Worm (Caenorhabditis elegans) whole organism, L3 larva: ENCODE results near the gene C44C10.7.

Source experiments
- ZK546.5 ChIP-seq: sonication (generic microtip); optimal IDR thresholded peaks from 2 replicates; lab custom pipeline; 2017; ENCODE audit warnings: missing biosample characterization, missing genetic modification characterization
- aly-2 ChIP-seq: fragments of 150-350 bp; optimal IDR thresholded peaks from 2 replicates; lab custom pipeline; 2014; ENCODE audit warnings: missing biosample characterization, missing genetic modification characterization
- ceh-16 ChIP-seq: sonication (generic microtip); optimal IDR thresholded peaks from 2 replicates; lab custom pipeline; 2017; ENCODE audit warnings: missing biosample characterization, missing genetic modification characterization
- ceh-28 ChIP-seq: fragments of 150-350 bp; optimal IDR thresholded peaks from 2 replicates; lab custom pipeline; 2014; ENCODE audit warnings: missing biosample characterization, missing genetic modification reagents, missing genetic modification characterization
- ceh-82 ChIP-seq: fragments of 150-350 bp; optimal IDR thresholded peaks from 2 replicates; lab custom pipeline; 2014; ENCODE audit warnings: missing biosample characterization, missing genetic modification characterization
- egl-27 ChIP-seq: sonication (generic microtip); optimal IDR thresholded peaks from 4 replicates; lab custom pipeline; 2017; ENCODE audit warnings: missing biosample characterization, missing genetic modification reagents, missing genetic modification characterization
- egl-5 ChIP-seq: fragments of 150-350 bp; optimal IDR thresholded peaks from 2 replicates; lab custom pipeline; 2017; ENCODE audit warnings: missing biosample characterization, missing genetic modification reagents, missing genetic modification characterization, inconsistent platforms
- elt-1 ChIP-seq: fragments of 150-350 bp; optimal IDR thresholded peaks from 2 replicates; lab custom pipeline; 2014; ENCODE audit warnings: missing biosample characterization, missing genetic modification characterization
- elt-2 ChIP-seq: sonication (generic microtip); optimal IDR thresholded peaks from 2 replicates; lab custom pipeline; 2016; ENCODE audit warnings: missing genetic modification reagents, mild to moderate bottlenecking, missing genetic modification characterization, missing compliant biosample characterization
- elt-3 ChIP-seq, 3 experiments: fragments of 150-350 bp in 1 of 3; sonication (generic microtip) in 2 of 3; optimal IDR thresholded peaks; 2 replicates in 2 of 3; 4 replicates in 1 of 3; lab custom pipeline; 2014 to 2017; ENCODE audit warnings: missing biosample characterization in 3 of 3, missing genetic modification characterization in 3 of 3
- eor-1 ChIP-seq, 2 experiments: fragments of 150-350 bp; optimal IDR thresholded peaks; 2 replicates each; lab custom pipeline; 2014 to 2018; ENCODE audit warnings: missing biosample characterization in 2 of 2, missing genetic modification characterization in 2 of 2
- fkh-10 ChIP-seq: sonication (generic microtip); optimal IDR thresholded peaks from 2 replicates; lab custom pipeline; 2017; ENCODE audit warnings: missing biosample characterization, missing genetic modification reagents, missing genetic modification characterization
- fkh-2 ChIP-seq: fragments of 150-350 bp; optimal IDR thresholded peaks from 2 replicates; lab custom pipeline; 2014; ENCODE audit warnings: missing biosample characterization, missing genetic modification reagents, missing genetic modification characterization
- hmg-11 ChIP-seq: sonication (generic microtip); optimal IDR thresholded peaks from 2 replicates; lab custom pipeline; 2016; ENCODE audit warnings: missing genetic modification characterization, missing compliant biosample characterization
- jun-1 ChIP-seq: fragments of 150-350 bp; optimal IDR thresholded peaks from 2 replicates; lab custom pipeline; 2014; ENCODE audit warnings: missing biosample characterization, missing genetic modification reagents, missing genetic modification characterization
- lin-15B ChIP-seq: fragments of 150-350 bp; optimal IDR thresholded peaks from 2 replicates; lab custom pipeline; 2014; ENCODE audit warnings: missing biosample characterization, missing genetic modification characterization
- lin-39 ChIP-seq: fragments of 150-350 bp; optimal IDR thresholded peaks from 2 replicates; lab custom pipeline; 2018; ENCODE audit warnings: missing biosample characterization, missing genetic modification reagents, missing genetic modification characterization
- mdl-1 ChIP-seq: fragments of 150-350 bp; optimal IDR thresholded peaks from 2 replicates; lab custom pipeline; 2014; ENCODE audit warnings: missing biosample characterization, missing genetic modification characterization
- nfya-1 ChIP-seq: sonication (generic microtip); optimal IDR thresholded peaks from 2 replicates; lab custom pipeline; 2017; ENCODE audit warnings: missing genetic modification characterization, mild to moderate bottlenecking, missing compliant biosample characterization, antibody characterized with exemption, moderate library complexity; ENCODE audit not compliant: insufficient read depth
- nhr-11 ChIP-seq: fragments of 150-350 bp; optimal IDR thresholded peaks from 2 replicates; lab custom pipeline; 2014; ENCODE audit warnings: missing biosample characterization, missing genetic modification characterization
- nhr-23 ChIP-seq: fragments of 150-350 bp; optimal IDR thresholded peaks from 2 replicates; lab custom pipeline; 2014; ENCODE audit warnings: missing biosample characterization, missing genetic modification reagents, missing genetic modification characterization
- nhr-25 ChIP-seq: sonication (generic microtip); optimal IDR thresholded peaks from 2 replicates; lab custom pipeline; 2017; ENCODE audit warnings: missing biosample characterization, missing genetic modification characterization
- nhr-43 ChIP-seq: sonication (generic microtip); optimal IDR thresholded peaks from 2 replicates; lab custom pipeline; 2016; ENCODE audit warnings: mild to moderate bottlenecking, missing genetic modification characterization, missing compliant biosample characterization; ENCODE audit not compliant: poor library complexity, severe bottlenecking
- nhr-67 ChIP-seq: fragments of 150-350 bp; optimal IDR thresholded peaks from 2 replicates; lab custom pipeline; 2014; ENCODE audit warnings: missing biosample characterization, missing genetic modification characterization
- nhr-77 ChIP-seq: fragments of 150-350 bp; optimal IDR thresholded peaks from 2 replicates; lab custom pipeline; 2014; ENCODE audit warnings: missing biosample characterization, missing genetic modification characterization
- pha-4 ChIP-seq: fragments of 150-350 bp; optimal IDR thresholded peaks from 2 replicates; lab custom pipeline; 2014; ENCODE audit warnings: missing biosample characterization, missing genetic modification reagents, missing genetic modification characterization
- pqm-1 ChIP-seq: fragments of 150-350 bp; optimal IDR thresholded peaks from 2 replicates; lab custom pipeline; 2017; ENCODE audit warnings: missing biosample characterization, missing genetic modification characterization, inconsistent platforms
- sea-2 ChIP-seq: fragments of 150-350 bp; sonication (generic microtip); optimal IDR thresholded peaks from 4 replicates; lab custom pipeline; 2014; ENCODE audit warnings: missing biosample characterization, missing genetic modification reagents, missing genetic modification characterization
- unc-62 ChIP-seq: fragments of 150-350 bp; sonication (generic microtip); optimal IDR thresholded peaks from 4 replicates; lab custom pipeline; 2014; ENCODE audit warnings: missing biosample characterization, missing genetic modification reagents, missing genetic modification characterization
- ztf-11 ChIP-seq: fragments of 150-350 bp; optimal IDR thresholded peaks from 2 replicates; lab custom pipeline; 2014; ENCODE audit warnings: missing biosample characterization, missing genetic modification characterization
- ztf-4 ChIP-seq: fragments of 150-350 bp; optimal IDR thresholded peaks from 2 replicates; lab custom pipeline; 2014; ENCODE audit warnings: missing biosample characterization, missing genetic modification characterization

The C44C10.7 gene

ce11 chrX:11727761-11728160 is 39.7 kb upstream of the C44C10.7 start, which contains the start of the genes gst-42 and D1053.2 (continued):
- no peak for TF ChIP-seq nfya-1 (tag; lab: Kevin White, UChicago)
- peak; percentile 51 for TF ChIP-seq jun-1 (tag; lab: Kevin White, UChicago)
- TF ChIP-seq pqm-1 (tag; lab: Kevin White, UChicago), result peak; percentile 99
- no peak for TF ChIP-seq egl-27
- TF ChIP-seq lin-39, result no peak
- TF ChIP-seq ceh-82 (tag; lab: Kevin White, UChicago), result no peak
- TF ChIP-seq ZK546.5 (tag; lab: Kevin White, UChicago), result no peak
- no peak for TF ChIP-seq ztf-11 (tag; lab: Kevin White, UChicago)
- no peak for TF ChIP-seq sea-2 (GFP tag; lab: Kevin White, UChicago)
- TF ChIP-seq fkh-10 (GFP tag; lab: Kevin White, UChicago), result no peak
- TF ChIP-seq ztf-4, result no peak
- no peak for TF ChIP-seq egl-5 (tag; lab: Kevin White, UChicago)

DNA sequence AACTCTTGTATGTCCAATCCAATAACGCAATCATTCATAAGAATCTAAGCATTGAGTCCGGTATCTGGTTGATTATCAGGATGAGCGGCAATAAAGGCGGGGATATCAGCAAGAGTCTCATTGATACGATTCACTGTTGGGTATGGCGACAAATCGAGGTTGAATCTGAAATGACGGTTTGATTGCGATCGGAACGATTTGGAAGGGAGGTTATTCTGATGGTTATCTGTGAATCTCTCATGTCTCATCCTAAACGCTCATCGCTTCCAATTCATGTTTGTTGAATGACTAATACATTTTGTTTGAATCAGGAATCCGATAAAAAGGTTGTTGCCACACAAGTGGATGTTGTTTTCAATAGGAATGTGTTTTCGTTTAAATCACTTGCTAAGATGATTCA is 38.4 kb upstream of the C44C10.7 start:
- TF ChIP-seq nhr-23 (tag; lab: Kevin White, UChicago) (peak; percentile 10), elt-1 (tag; lab: Kevin White, UChicago) (peak; percentile 89), jun-1 (tag; lab: Kevin White, UChicago) (no peak), hmg-11 (tag; lab: Kevin White, UChicago) (no peak), ceh-82 (tag; lab: Kevin White, UChicago) (no peak), nhr-77 (tag; lab: Kevin White, UChicago) (no peak), mdl-1 (tag; lab: Kevin White, UChicago) (no peak), nhr-11 (tag; lab: Kevin White, UChicago) (no peak), ZK546.5 (tag; lab: Kevin White, UChicago) (no peak), elt-3 (tag; optimal IDR thresholded peaks at IDR 0.05; lab: Kevin White, UChicago) (peak in 1 of 3 experiments; percentile 53), nhr-25 (tag; lab: Kevin White, UChicago) (peak; percentile 37), ceh-16 (tag; lab: Kevin White, UChicago) (no peak)

ce11 chrX:11725646-11726045 is 37.6 kb upstream of the C44C10.7 start:
- TF ChIP-seq egl-5 (tag; lab: Kevin White, UChicago), result no peak
- no peak for TF ChIP-seq nhr-77 (tag; lab: Kevin White, UChicago)

- TF ChIP-seq elt-2 (tag; lab: Kevin White, UChicago), result peak; percentile 87
- TF ChIP-seq pqm-1 (tag; lab: Kevin White, UChicago), result peak; percentile 54
- TF ChIP-seq unc-62 (GFP tag; lab: Kevin White, UChicago), result no peak
- peak; percentile 80 for TF ChIP-seq pha-4 (tag; lab: Kevin White, UChicago)
- TF ChIP-seq eor-1 (tag; optimal IDR thresholded peaks at IDR 0.05; lab: Kevin White, UChicago), result no peak
Observed at ce11 chrX:11723781-11724201, 35.7 kb upstream of the C44C10.7 start, which contains the start of gene D1053.4. Gene D1053.4, minus strand, starts transcription at chrX:11723800.

ce11 chrX:11720058-11720457 is 32.0 kb upstream of the C44C10.7 start:
- TF ChIP-seq nhr-77 (tag; lab: Kevin White, UChicago) (no peak), nhr-25 (tag; lab: Kevin White, UChicago) (peak; percentile 53)

DNA sequence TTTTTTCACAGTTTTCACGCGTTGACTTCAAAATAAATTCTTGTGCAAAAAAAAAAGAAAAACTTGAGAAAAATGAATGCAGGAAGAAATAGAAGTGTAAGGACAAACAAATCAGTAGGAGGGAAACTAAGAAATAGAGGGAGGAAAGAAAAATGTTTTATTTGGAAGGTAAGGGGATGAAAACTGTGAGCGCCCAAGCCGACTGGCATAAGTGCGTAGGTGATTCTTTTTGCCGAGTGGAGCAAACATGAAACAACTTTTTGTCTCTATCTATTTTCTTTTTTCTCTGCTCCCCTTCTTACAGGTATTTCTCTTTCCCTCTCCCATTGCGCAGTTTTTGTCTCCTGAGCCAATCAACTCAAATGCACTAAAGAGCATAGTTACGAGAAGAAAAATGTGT is 30.7 kb upstream of the C44C10.7 start:
- TF ChIP-seq nhr-67, result no peak
- TF ChIP-seq ceh-16 (tag; lab: Kevin White, UChicago), result no peak
- TF ChIP-seq ceh-28, result no peak
- TF ChIP-seq lin-15B (tag; lab: Kevin White, UChicago), result no peak
- TF ChIP-seq nhr-11 (tag; lab: Kevin White, UChicago), result no peak
- TF ChIP-seq aly-2 (tag; lab: Kevin White, UChicago), result no peak
- TF ChIP-seq pha-4 (tag; lab: Kevin White, UChicago), result peak; percentile 58

ce11 chrX:11716463-11716960 is 28.4 kb upstream of the C44C10.7 start, which contains the start of gene C44C10.9:
Gene C44C10.9, minus strand, starts transcription at chrX:11716513.
- TF ChIP-seq egl-27, result no peak
- TF ChIP-seq egl-5 (tag; lab: Kevin White, UChicago), result no peak
- peak; percentile 4 for TF ChIP-seq nhr-43 (tag; lab: Kevin White, UChicago)
- no peak for TF ChIP-seq hmg-11 (tag; lab: Kevin White, UChicago)
- TF ChIP-seq fkh-2 (tag; lab: Kevin White, UChicago), result no peak
